Worm (Caenorhabditis elegans) whole organism, L4/young adult: ENCODE data around the gene D1044.1.

Experiments
- dao-5 ChIP-seq: sonication (generic microtip); optimal IDR thresholded peaks from 2 replicates; lab custom pipeline; 2016; ENCODE audit warnings: missing genotype, missing genetic modification characterization, moderate library complexity, missing compliant biosample characterization
- him-1 ChIP-seq: sonication (generic microtip); optimal IDR thresholded peaks from 2 replicates; lab custom pipeline; 2016; ENCODE audit warnings: missing genotype, missing genetic modification reagents, missing genetic modification characterization, missing compliant biosample characterization

DNA sequence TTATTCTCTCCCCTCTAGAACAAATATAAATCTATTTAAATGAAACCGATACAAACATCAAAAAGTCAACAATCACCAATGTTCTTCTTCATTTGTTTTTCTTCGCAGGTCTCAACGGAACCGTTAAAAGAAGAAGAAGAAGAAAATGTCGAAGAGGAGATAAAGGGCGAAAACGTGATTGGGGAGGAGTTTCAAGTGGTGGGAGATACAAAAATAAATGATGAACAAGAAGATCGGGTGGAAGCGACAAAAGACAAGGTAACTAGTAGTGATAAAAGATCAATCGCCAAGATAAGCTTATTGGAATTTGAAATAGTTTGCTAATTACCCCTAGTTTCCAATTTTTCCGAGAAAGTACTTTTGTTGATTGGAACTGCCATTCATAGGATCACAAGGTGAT lies 6.1 kb downstream of the D1044.1 start:
- TF ChIP-seq him-1 (tag; lab: Kevin White, UChicago) (no peak), dao-5 (tag; lab: Kevin White, UChicago) (no peak)
